Worm (Caenorhabditis elegans) whole organism, late embryonic: ENCODE results near the gene din-1.

Source experiments
- C38D4.7 ChIP-seq: fragments of 200-800 bp; sonication (Bioruptor generic); optimal IDR thresholded peaks from 2 replicates; lab custom pipeline; 2018; ENCODE audit warnings: mild to moderate bottlenecking, missing genetic modification characterization, moderate library complexity, missing compliant biosample characterization
- ceh-19 ChIP-seq: fragments of 200-800 bp; sonication (Bioruptor generic); optimal IDR thresholded peaks from 2 replicates; lab custom pipeline; 2018; ENCODE audit warnings: mild to moderate bottlenecking, missing genetic modification characterization, missing compliant biosample characterization
- ceh-48 ChIP-seq: sonication (generic microtip); optimal IDR thresholded peaks from 2 replicates; lab custom pipeline; 2016; ENCODE audit warnings: missing genetic modification characterization, inconsistent platforms, missing compliant biosample characterization
- fkh-10 ChIP-seq: fragments of 150-350 bp; optimal IDR thresholded peaks from 2 replicates; lab custom pipeline; 2014; ENCODE audit warnings: missing biosample characterization, missing genetic modification reagents, missing genetic modification characterization
- hlh-8 ChIP-seq: sonication (generic microtip); optimal IDR thresholded peaks from 2 replicates; lab custom pipeline; 2016; ENCODE audit warnings: missing genotype, missing genetic modification characterization, missing compliant biosample characterization
- mec-3 ChIP-seq: sonication (generic microtip); optimal IDR thresholded peaks from 2 replicates; lab custom pipeline; 2016; ENCODE audit warnings: borderline replicate concordance, missing genetic modification characterization, missing compliant biosample characterization
- pqm-1 ChIP-seq: sonication (generic microtip); optimal IDR thresholded peaks from 2 replicates; lab custom pipeline; 2016; ENCODE audit warnings: missing genetic modification characterization, missing compliant biosample characterization
- tbx-2 ChIP-seq: sonication (generic microtip); optimal IDR thresholded peaks from 2 replicates; lab custom pipeline; 2016; ENCODE audit warnings: missing genetic modification characterization, missing compliant biosample characterization
- unc-55 ChIP-seq: sonication (generic microtip); optimal IDR thresholded peaks from 2 replicates; lab custom pipeline; 2017; ENCODE audit warnings: missing biosample characterization, missing genetic modification reagents, missing genetic modification characterization

ce11 chrII:11629957-11630356 is 3.5 kb downstream of the din-1 start:
- no peak for TF ChIP-seq C38D4.7 (GFP tag; lab: Kevin White, UChicago)
- no peak for TF ChIP-seq pqm-1 (tag; lab: Kevin White, UChicago)
- TF ChIP-seq hlh-8 = no peak
- TF ChIP-seq fkh-10 (GFP tag; lab: Kevin White, UChicago) = no peak
- no peak for TF ChIP-seq ceh-19 (GFP tag; lab: Kevin White, UChicago)
- no peak for TF ChIP-seq unc-55 (GFP tag; lab: Kevin White, UChicago)
- TF ChIP-seq ceh-48 (tag; lab: Kevin White, UChicago) = no peak
- TF ChIP-seq mec-3 = no peak
- no peak for TF ChIP-seq tbx-2 (tag; lab: Kevin White, UChicago)
